Fruit fly (Drosophila melanogaster): ENCODE measurements around the gene wnd.

The wnd gene

DNA sequence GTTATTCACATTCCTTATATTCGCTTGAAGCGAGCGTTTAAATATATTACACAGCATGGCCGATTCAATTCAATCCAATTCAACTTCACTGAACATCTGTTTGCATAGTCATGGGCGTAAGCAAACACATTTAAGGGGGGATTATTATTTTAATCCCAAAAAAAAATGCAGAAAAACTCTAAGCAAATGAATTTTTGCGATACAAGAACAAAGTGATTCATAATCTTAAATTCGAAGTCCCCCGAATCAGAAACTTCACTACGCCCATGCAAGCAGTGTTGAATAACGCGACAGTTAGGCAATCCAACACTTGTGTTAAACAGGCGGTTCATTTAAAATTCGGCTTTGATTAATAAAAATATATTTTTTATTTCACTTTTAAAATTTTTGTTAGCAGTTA is 45.2 kb downstream of the wnd start, which contains the start of gene CG14100 (continued):
- TF ChIP-seq dl (GFP tag; optimal IDR thresholded peaks at IDR 0.05; ENCODE audit: insufficient read depth in 1 of 2, partially characterized antibody in 2 of 2) (no peak), tai (GFP tag; optimal IDR thresholded peaks at IDR 0.05) (no peak), Abd-B (GFP tag; optimal IDR thresholded peaks at IDR 0.05) (no peak), dmrt93B (GFP tag; optimal IDR thresholded peaks at IDR 0.05) (peak; percentile 100), jim (GFP tag; optimal IDR thresholded peaks at IDR 0.05) (peak; percentile 100), sage (GFP tag; optimal IDR thresholded peaks at IDR 0.05) (peak; percentile 100), CG32264 (GFP tag; optimal IDR thresholded peaks at IDR 0.05) (peak; percentile 100)

DNA sequence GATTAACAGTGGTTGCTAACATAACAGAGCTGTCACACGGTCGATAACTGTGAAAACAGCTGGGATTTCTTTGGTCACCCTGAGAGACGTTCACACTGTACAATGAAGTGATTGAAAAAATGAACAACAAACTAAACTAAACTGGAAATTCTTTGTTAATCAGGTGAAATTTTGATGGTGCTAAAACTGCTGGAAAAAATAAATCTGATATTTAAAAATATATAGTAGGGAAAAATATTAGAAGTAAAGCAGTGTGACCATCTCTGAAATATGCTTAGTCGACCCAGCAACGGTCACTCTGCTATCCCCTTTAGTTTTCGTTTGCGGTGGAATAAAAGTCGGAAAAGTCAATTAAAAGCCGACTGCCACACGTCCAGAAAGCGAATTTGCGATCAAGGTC is 49.6 kb downstream of the wnd start, which contains the start of the genes CG9231 and CG9330:
Gene CG9231 (minus strand): TSS at position 25 of the 400 bp plus-strand sequence.
Gene CG9330 (plus strand): TSS at position 275 of the 400 bp plus-strand sequence.
- peak; percentile 26 for TF ChIP-seq HLH106 (tag; optimal IDR thresholded peaks at IDR 0.05)
- TF ChIP-seq pan (optimal IDR thresholded peaks at IDR 0.05): no peak
- TF ChIP-seq CG9705 (GFP tag; optimal IDR thresholded peaks at IDR 0.05): peak; percentile 12
- TF ChIP-seq Rel (GFP tag; optimal IDR thresholded peaks at IDR 0.05): no peak
- peak; percentile 55 for TF ChIP-seq Rel (tag; optimal IDR thresholded peaks at IDR 0.05)
- TF ChIP-seq brk (GFP tag; optimal IDR thresholded peaks at IDR 0.05): peak; percentile 33
- TF ChIP-seq CrebA (GFP tag; optimal IDR thresholded peaks at IDR 0.05; ENCODE audit: borderline replicate concordance): no peak
- no peak for TF ChIP-seq Myc (optimal IDR thresholded peaks at IDR 0.05)
- TF ChIP-seq psq (GFP tag; optimal IDR thresholded peaks at IDR 0.05): peak; percentile 26
- peak; percentile 73 for TF ChIP-seq Jra (GFP tag; optimal IDR thresholded peaks at IDR 0.05)
- no peak for TF ChIP-seq N (GFP tag; optimal IDR thresholded peaks at IDR 0.05)
- TF ChIP-seq usp (GFP tag; optimal IDR thresholded peaks at IDR 0.05): no peak
- TF ChIP-seq Dif (GFP tag; optimal IDR thresholded peaks at IDR 0.05; ENCODE audit: partially characterized antibody): no peak
- no peak for TF ChIP-seq Dfd (GFP tag; optimal IDR thresholded peaks at IDR 0.05)
- peak in 1 of 2 experiments; percentile 41 for TF ChIP-seq foxo (GFP tag; optimal IDR thresholded peaks at IDR 0.05)
- no peak for TF ChIP-seq Hr78 (GFP tag; optimal IDR thresholded peaks at IDR 0.05)
- no peak for TF ChIP-seq Abd-B (GFP tag; optimal IDR thresholded peaks at IDR 0.05)
- TF ChIP-seq tai (GFP tag; optimal IDR thresholded peaks at IDR 0.05): peak; percentile 62
- no peak for TF ChIP-seq sage (GFP tag; optimal IDR thresholded peaks at IDR 0.05)
- TF ChIP-seq dl (GFP tag; optimal IDR thresholded peaks at IDR 0.05; ENCODE audit: insufficient read depth in 1 of 2, partially characterized antibody in 2 of 2): no peak
- peak; percentile 24 for TF ChIP-seq ey (GFP tag; optimal IDR thresholded peaks at IDR 0.05)
- no peak for TF ChIP-seq GATAd (GFP tag; optimal IDR thresholded peaks at IDR 0.05)
- TF ChIP-seq CG32264 (GFP tag; optimal IDR thresholded peaks at IDR 0.05): no peak
- peak; percentile 16 for TF ChIP-seq OdsH (GFP tag; optimal IDR thresholded peaks at IDR 0.05)
- peak; percentile 74 for TF ChIP-seq fru (GFP tag; optimal IDR thresholded peaks at IDR 0.05)
- TF ChIP-seq Sp1 (GFP tag; optimal IDR thresholded peaks at IDR 0.05): peak; percentile 16
- peak; percentile 12 for TF ChIP-seq dsf (GFP tag; optimal IDR thresholded peaks at IDR 0.05; ENCODE audit: borderline replicate concordance)
- TF ChIP-seq Hr83 (GFP tag; optimal IDR thresholded peaks at IDR 0.05; ENCODE audit: poor library complexity, severe bottlenecking): no peak
- TF ChIP-seq Mio (GFP tag; optimal IDR thresholded peaks at IDR 0.05): no peak
- TF ChIP-seq lola (GFP tag; optimal IDR thresholded peaks at IDR 0.05): no peak
- peak; percentile 56 for TF ChIP-seq Hnf4 (GFP tag; optimal IDR thresholded peaks at IDR 0.05)
- peak; percentile 22 for TF ChIP-seq br (GFP tag; optimal IDR thresholded peaks at IDR 0.05)
- TF ChIP-seq woc (GFP tag; optimal IDR thresholded peaks at IDR 0.05): no peak
- TF ChIP-seq rgr (GFP tag; optimal IDR thresholded peaks at IDR 0.05): peak; percentile 10
- TF ChIP-seq Vsx2 (GFP tag; optimal IDR thresholded peaks at IDR 0.05; ENCODE audit: partially characterized antibody): no peak
- TF ChIP-seq jim (GFP tag; optimal IDR thresholded peaks at IDR 0.05): no peak
- TF ChIP-seq dmrt93B (GFP tag; optimal IDR thresholded peaks at IDR 0.05): no peak
- peak; percentile 64 for TF ChIP-seq h (GFP tag; optimal IDR thresholded peaks at IDR 0.05)
- TF ChIP-seq sv (GFP tag; optimal IDR thresholded peaks at IDR 0.05): peak; percentile 8

Data from whole organism, wandering third instar larva.